Fruit fly (Drosophila melanogaster) whole organism: ENCODE measurements around the gene CG17666.

ENCODE experiments used
- CG8478 ChIP-seq: fragments of >200 bp; optimal IDR thresholded peaks from 2 replicates; lab custom pipeline; 2018; ENCODE audit warnings: inconsistent platforms
- Dll ChIP-seq: fragments of >200 bp; optimal IDR thresholded peaks from 2 replicates; lab custom pipeline; 2017
- EcR ChIP-seq, 2 experiments: fragments of >200 bp; optimal IDR thresholded peaks; 2 replicates each; lab custom pipeline; 2017; ENCODE audit warnings: missing biosample characterization in 2 of 2, missing genetic modification characterization in 2 of 2, missing genetic modification reagents in 2 of 2
- psq ChIP-seq: fragments of >200 bp; optimal IDR thresholded peaks from 2 replicates; lab custom pipeline; 2017
- usp ChIP-seq: fragments of >200 bp; optimal IDR thresholded peaks from 2 replicates; lab custom pipeline; 2017; ENCODE audit warnings: missing biosample characterization, missing genetic modification characterization, mixed read lengths

dm6 chr3L:12830416-12830815 lies 49.3 kb downstream of the CG17666 start:
- no peak for TF ChIP-seq psq (lab: Kevin White, UChicago)
- TF ChIP-seq EcR (GFP tag; optimal IDR thresholded peaks at IDR 0.05; lab: Kevin White, UChicago) = no peak
- no peak for TF ChIP-seq usp
- no peak for TF ChIP-seq CG8478
- no peak for TF ChIP-seq Dll (lab: Kevin White, UChicago)
